Fruit fly (Drosophila melanogaster): ENCODE measurements around the gene CG7115.

CG7115 gene

dm6 chr2L:7813357-7813756, 7.6 kb upstream of the CG7115 start (continued):
- TF ChIP-seq CG7963 (GFP tag; IDR thresholded peaks at IDR 0.05; ENCODE audit: partially characterized antibody), result no peak
- TF ChIP-seq ara (GFP tag; IDR thresholded peaks at IDR 0.05), result peak; percentile 56; the same call in 1 of the 2 replicates
- TF ChIP-seq pfk (GFP tag; optimal IDR thresholded peaks at IDR 0.05), result peak; percentile 70
- peak; percentile 42 for TF ChIP-seq CG8281 (tag; optimal IDR thresholded peaks at IDR 0.05)
- peak; percentile 64 for TF ChIP-seq CG10147 (GFP tag; optimal IDR thresholded peaks at IDR 0.05)
- peak; percentile 21; the same call in 1 of the 2 replicates for TF ChIP-seq gsb (GFP tag; IDR thresholded peaks at IDR 0.05)
- peak; percentile 2 for TF ChIP-seq Hand (GFP tag; optimal IDR thresholded peaks at IDR 0.05)
- TF ChIP-seq CG18262 (tag; optimal IDR thresholded peaks at IDR 0.05), result peak; percentile 46
- TF ChIP-seq Hmr (GFP tag; optimal IDR thresholded peaks at IDR 0.05), result peak; percentile 65
- TF ChIP-seq Max (GFP tag; optimal IDR thresholded peaks at IDR 0.05), result peak; percentile 60
- no peak for TF ChIP-seq CG2889 (GFP tag; IDR thresholded peaks at IDR 0.05)
- TF ChIP-seq dm (GFP tag; optimal IDR thresholded peaks at IDR 0.05), result peak; percentile 31
- peak; percentile 85 for TF ChIP-seq CG4328 (GFP tag; optimal IDR thresholded peaks at IDR 0.05)
- peak; percentile 2 for TF ChIP-seq CG4707 (GFP tag; optimal IDR thresholded peaks at IDR 0.05)
- peak; percentile 34 for TF ChIP-seq CG7556 (GFP tag; optimal IDR thresholded peaks at IDR 0.05)
- TF ChIP-seq CG17186 (GFP tag; optimal IDR thresholded peaks at IDR 0.05), result peak; percentile 26
- peak; percentile 92 for TF ChIP-seq Med (GFP tag)
- no peak for TF ChIP-seq inv (GFP tag; IDR thresholded peaks at IDR 0.05; ENCODE audit: partially characterized antibody)
- TF ChIP-seq Fer3 (tag; optimal IDR thresholded peaks at IDR 0.05), result peak; percentile 71
- TF ChIP-seq CG13424 (tag; optimal IDR thresholded peaks at IDR 0.05), result peak; percentile 14
- TF ChIP-seq zen (tag; optimal IDR thresholded peaks at IDR 0.05), result no peak
- peak; percentile 41 for TF ChIP-seq exex (tag; optimal IDR thresholded peaks at IDR 0.05)
- TF ChIP-seq Trl (optimal IDR thresholded peaks at IDR 0.05), result no peak
- no peak for TF ChIP-seq Trl (GFP tag; optimal IDR thresholded peaks at IDR 0.05)
- TF ChIP-seq CG3281 (GFP tag; optimal IDR thresholded peaks at IDR 0.05), result peak; percentile 75
- TF ChIP-seq B-H2 (GFP tag; optimal IDR thresholded peaks at IDR 0.05), result peak; percentile 69
- peak; percentile 13 for TF ChIP-seq CG11723 (GFP tag; optimal IDR thresholded peaks at IDR 0.05)
- TF ChIP-seq CG17829 (tag; optimal IDR thresholded peaks at IDR 0.05), result peak; percentile 3
- peak; percentile 73; the same call in 1 of the 2 replicates for TF ChIP-seq sob (GFP tag; IDR thresholded peaks at IDR 0.05)
- no peak for TF ChIP-seq Lim3 (GFP tag; IDR thresholded peaks at IDR 0.05)
- peak; percentile 73 for TF ChIP-seq CG15696 (tag; optimal IDR thresholded peaks at IDR 0.05)
- peak; percentile 79 for TF ChIP-seq CG31365 (tag; optimal IDR thresholded peaks at IDR 0.05)
- peak; percentile 11 for TF ChIP-seq her (GFP tag; optimal IDR thresholded peaks at IDR 0.05)
- TF ChIP-seq CG3847 (GFP tag; IDR thresholded peaks at IDR 0.05), result peak; percentile 41
- peak; percentile 45 for TF ChIP-seq nerfin-1 (tag; optimal IDR thresholded peaks at IDR 0.05)
- no peak for TF ChIP-seq Atf3 (GFP tag; optimal IDR thresholded peaks at IDR 0.05)
- TF ChIP-seq CG17912 (GFP tag; optimal IDR thresholded peaks at IDR 0.05), result no peak
- TF ChIP-seq tap (tag; optimal IDR thresholded peaks at IDR 0.05), result peak; percentile 30
- TF ChIP-seq CG4820 (GFP tag; optimal IDR thresholded peaks at IDR 0.05), result no peak
- no peak for TF ChIP-seq HmgD (GFP tag; optimal IDR thresholded peaks at IDR 0.05)
- no peak for TF ChIP-seq maf-S (GFP tag; optimal IDR thresholded peaks at IDR 0.05)
- peak; percentile 49 for TF ChIP-seq CG14710 (tag; optimal IDR thresholded peaks at IDR 0.05)
- TF ChIP-seq BEAF-32 (GFP tag; optimal IDR thresholded peaks at IDR 0.05), result no peak
- TF ChIP-seq CG10543 (GFP tag; optimal IDR thresholded peaks at IDR 0.05), result peak; percentile 86
- TF ChIP-seq pan (optimal IDR thresholded peaks at IDR 0.05), result no peak
- peak in 1 of 2 experiments; percentile 43 for TF ChIP-seq pan (GFP tag; optimal IDR thresholded peaks at IDR 0.05 in 1 of 2, IDR thresholded peaks at IDR 0.05 in 1 of 2)
- peak; percentile 93 for TF ChIP-seq mirr (GFP tag; optimal IDR thresholded peaks at IDR 0.05)
- 0 out of 3 replicates have a peak, but pooled peaks have one; percentile 30 for TF ChIP-seq ci (GFP tag; IDR thresholded peaks at IDR 0.05)
- peak; percentile 57 for TF ChIP-seq PHDP (tag; optimal IDR thresholded peaks at IDR 0.05)
- no peak for TF ChIP-seq CG15269 (tag; optimal IDR thresholded peaks at IDR 0.05)
